Fruit fly (Drosophila melanogaster) whole organism, adult: ENCODE measurements around the gene CHKov1.

Experiments used
- CG33017 ChIP-seq: fragments of 200-800 bp; sonication (Bioruptor generic); optimal IDR thresholded peaks from 2 replicates; lab custom pipeline; 2018; ENCODE audit warnings: missing biosample characterization, mild to moderate bottlenecking, missing genetic modification characterization, moderate library complexity
- CG5204 ChIP-seq: fragments of 200-800 bp; sonication (Bioruptor generic); optimal IDR thresholded peaks from 2 replicates; lab custom pipeline; 2016; ENCODE audit warnings: missing biosample characterization, missing genetic modification characterization
- CG7045 ChIP-seq: fragments of 200-800 bp; sonication (Bioruptor generic); optimal IDR thresholded peaks from 2 replicates; lab custom pipeline; 2017; ENCODE audit warnings: missing biosample characterization, mild to moderate bottlenecking, missing genetic modification characterization
- Crg-1 ChIP-seq: fragments of 200-800 bp; sonication (Bioruptor generic); optimal IDR thresholded peaks from 2 replicates; lab custom pipeline; 2016; ENCODE audit warnings: missing biosample characterization, missing genetic modification characterization
- Hr96 ChIP-seq: fragments of 200-800 bp; sonication (Bioruptor generic); optimal IDR thresholded peaks from 2 replicates; lab custom pipeline; 2016; ENCODE audit warnings: missing biosample characterization, missing genetic modification characterization
- Mnt ChIP-seq: fragments of 200-800 bp; sonication (Bioruptor generic); optimal IDR thresholded peaks from 2 replicates; lab custom pipeline; 2016; ENCODE audit warnings: missing biosample characterization, mild to moderate bottlenecking, missing genetic modification characterization
- ovo ChIP-seq: fragments of 200-800 bp; sonication (Bioruptor generic); optimal IDR thresholded peaks from 2 replicates; lab custom pipeline; 2016; ENCODE audit warnings: missing biosample characterization, missing genetic modification characterization

- no peak for TF ChIP-seq Hr96 (GFP tag; lab: Kevin White, UChicago)
- TF ChIP-seq CG7045 (GFP tag; lab: Kevin White, UChicago) = no peak
- TF ChIP-seq Crg-1 = no peak
- TF ChIP-seq ovo (GFP tag; lab: Kevin White, UChicago) = no peak
- TF ChIP-seq Mnt = no peak
- no peak for TF ChIP-seq CG5204 (GFP tag; lab: Kevin White, UChicago)
- TF ChIP-seq CG33017 (tag; lab: Kevin White, UChicago) = no peak
Measured at dm6 chr3R:25309175-25309574, 19.9 kb downstream of the CHKov1 start.
